Fruit fly (Drosophila melanogaster) whole organism, embryonic: ENCODE data around the gene hdly.

Source experiments
- CG10654 ChIP-seq: fragments of 200-800 bp; sonication (Bioruptor generic); optimal IDR thresholded peaks from 2 replicates; lab custom pipeline; 2016; ENCODE audit warnings: missing biosample characterization, missing genetic modification characterization
- CG11085 ChIP-seq: fragments of 200-800 bp; sonication (Bioruptor generic); IDR thresholded peaks from 2 replicates; pipeline ENCODE4 v1.3.6; 2022; ENCODE audit warnings: missing biosample characterization, missing genetic modification characterization
- CG11456 ChIP-seq: fragments of 200-800 bp; sonication (Bioruptor generic); IDR thresholded peaks from 3 replicates; pipeline ENCODE4 v1.3.6; 2022; ENCODE audit warnings: missing biosample characterization, missing genetic modification characterization
- CG11560 ChIP-seq: fragments of 200-800 bp; sonication (Bioruptor generic); IDR thresholded peaks from 3 replicates; pipeline ENCODE4 v1.3.6; 2022; ENCODE audit warnings: missing biosample characterization, missing genetic modification characterization
- CG14050 ChIP-seq: fragments of 200-800 bp; sonication (Bioruptor generic); IDR thresholded peaks from 3 replicates; pipeline ENCODE4 v1.3.6; 2022; ENCODE audit warnings: missing biosample characterization, missing genetic modification characterization
- CG14965 ChIP-seq: fragments of 200-800 bp; sonication (Bioruptor generic); optimal IDR thresholded peaks from 2 replicates; lab custom pipeline; 2016; ENCODE audit warnings: missing biosample characterization, missing genetic modification characterization, borderline replicate concordance
- CG17912 ChIP-seq: fragments of 200-800 bp; sonication (Bioruptor generic); optimal IDR thresholded peaks from 2 replicates; lab custom pipeline; 2018; ENCODE audit warnings: missing biosample characterization, mild to moderate bottlenecking, missing genetic modification characterization
- CG2712 ChIP-seq: fragments of 200-800 bp; optimal IDR thresholded peaks from 3 replicates; lab custom pipeline; 2019; ENCODE audit warnings: missing biosample characterization, mild to moderate bottlenecking, missing genetic modification characterization, moderate library complexity
- CG2875 ChIP-seq: fragments of 200-800 bp; sonication (Bioruptor generic); optimal IDR thresholded peaks from 2 replicates; lab custom pipeline; 2017; ENCODE audit warnings: missing biosample characterization, mild to moderate bottlenecking, missing genetic modification characterization, missing genetic modification reagents
- CG31441 ChIP-seq: fragments of 200-800 bp; sonication (Bioruptor generic); IDR thresholded peaks from 2 replicates; pipeline ENCODE4 v1.3.6; 2022; ENCODE audit warnings: missing biosample characterization, missing genetic modification characterization
- CG4360 ChIP-seq: fragments of 200-800 bp; sonication (Bioruptor generic); IDR thresholded peaks from 2 replicates; pipeline ENCODE4 v1.3.6; 2022; ENCODE audit warnings: missing biosample characterization, missing genetic modification characterization
- CG6791 ChIP-seq: fragments of 200-800 bp; sonication (Bioruptor generic); IDR thresholded peaks from 3 replicates; pipeline ENCODE4 v1.3.6; 2022; ENCODE audit warnings: missing biosample characterization, missing genetic modification characterization; ENCODE audit not compliant: partially characterized antibody
- CG7271 ChIP-seq: fragments of 200-800 bp; sonication (Bioruptor generic); optimal IDR thresholded peaks from 2 replicates; lab custom pipeline; 2018; ENCODE audit warnings: missing biosample characterization, mild to moderate bottlenecking, missing genetic modification characterization, moderate library complexity
- CG8089 ChIP-seq: fragments of 200-800 bp; sonication (Bioruptor generic); optimal IDR thresholded peaks from 3 replicates; lab custom pipeline; 2016; ENCODE audit warnings: missing biosample characterization, missing genetic modification characterization
- CG8765 ChIP-seq: fragments of 200-800 bp; sonication (Bioruptor generic); IDR thresholded peaks from 2 replicates; pipeline ENCODE4 v1.3.6; 2022; ENCODE audit warnings: missing biosample characterization, missing genetic modification characterization
- CG9797 ChIP-seq: fragments of 200-800 bp; sonication (Bioruptor generic); optimal IDR thresholded peaks from 3 replicates; lab custom pipeline; 2018; ENCODE audit warnings: missing biosample characterization, mild to moderate bottlenecking, missing genetic modification characterization
- CTCF ChIP-seq: fragments of 200-800 bp; sonication (Bioruptor generic); optimal IDR thresholded peaks from 2 replicates; lab custom pipeline; 2017; ENCODE audit warnings: missing biosample characterization, mild to moderate bottlenecking, missing genetic modification characterization, moderate library complexity
- CkIIα-i1 ChIP-seq: fragments of 200-800 bp; sonication (Bioruptor generic); IDR thresholded peaks from 2 replicates; pipeline ENCODE4 v1.3.6; 2022; ENCODE audit warnings: missing biosample characterization, missing genetic modification characterization
- Dek ChIP-seq: fragments of 200-800 bp; sonication (Bioruptor generic); optimal IDR thresholded peaks from 3 replicates; lab custom pipeline; 2019; ENCODE audit warnings: missing biosample characterization, mild to moderate bottlenecking, missing genetic modification characterization, moderate library complexity
- Dfd ChIP-seq, 2 experiments: fragments of >200 bp; optimal IDR thresholded peaks; 2 replicates each; lab custom pipeline; 2017; ENCODE audit warnings: missing biosample characterization in 2 of 2, missing genetic modification characterization in 2 of 2
- ERR ChIP-seq: fragments of 200-800 bp; sonication (Bioruptor generic); optimal IDR thresholded peaks from 2 replicates; lab custom pipeline; 2016; ENCODE audit warnings: missing biosample characterization, missing genetic modification characterization
- Ets65A ChIP-seq: fragments of 200-800 bp; sonication (Bioruptor generic); peaks from one replicate; lab custom pipeline; 2016; ENCODE audit warnings: missing biosample characterization, missing genetic modification characterization
- Ets97D ChIP-seq: fragments of 200-800 bp; sonication (Bioruptor generic); optimal IDR thresholded peaks from 3 replicates; lab custom pipeline; 2016; ENCODE audit warnings: missing biosample characterization, missing genetic modification characterization
- GATAe ChIP-seq: fragments of 200-800 bp; sonication (Bioruptor generic); conservative IDR thresholded peaks from 2 replicates; pipeline ENCODE4 v1.3.6; 2022; ENCODE audit warnings: missing biosample characterization, missing genetic modification characterization
- Gug ChIP-seq: fragments of 200-800 bp; sonication (Bioruptor generic); IDR thresholded peaks from 4 replicates; pipeline ENCODE4 v1.3.6; 2022; ENCODE audit warnings: missing biosample characterization, missing genetic modification characterization
- HLH54F ChIP-seq: fragments of 200-800 bp; sonication (Bioruptor generic); optimal IDR thresholded peaks from 3 replicates; lab custom pipeline; 2016; ENCODE audit warnings: missing biosample characterization, missing genetic modification characterization
- Hey ChIP-seq: fragments of 200-800 bp; sonication (Bioruptor generic); optimal IDR thresholded peaks from 3 replicates; lab custom pipeline; 2018; ENCODE audit warnings: missing biosample characterization, mild to moderate bottlenecking, missing genetic modification characterization
- HmgZ ChIP-seq: fragments of 200-800 bp; sonication (Bioruptor generic); optimal IDR thresholded peaks from 2 replicates; lab custom pipeline; 2018; ENCODE audit warnings: missing biosample characterization, mild to moderate bottlenecking, missing genetic modification characterization
- Hr78 ChIP-seq, 2 experiments: fragments of 200-800 bp in 1 of 2; fragments of >200 bp in 1 of 2; sonication (Bioruptor generic) in 1 of 2; optimal IDR thresholded peaks; 2 replicates each; lab custom pipeline; 2017 to 2019; ENCODE audit warnings: missing biosample characterization in 2 of 2, missing genetic modification characterization in 2 of 2, mild to moderate bottlenecking in 1 of 2, moderate library complexity in 1 of 2
- MBD-R2 ChIP-seq: fragments of 200-800 bp; sonication (Bioruptor generic); IDR thresholded peaks from 2 replicates; pipeline ENCODE4 v1.3.6; 2022; ENCODE audit warnings: missing biosample characterization, missing genetic modification characterization
- Rx ChIP-seq: fragments of 200-800 bp; sonication (Bioruptor generic); IDR thresholded peaks from 2 replicates; pipeline ENCODE4 v1.3.6; 2022; ENCODE audit warnings: missing biosample characterization, missing genetic modification characterization
- Sox100B ChIP-seq: fragments of 200-800 bp; sonication (Bioruptor generic); optimal IDR thresholded peaks from 3 replicates; lab custom pipeline; 2018; ENCODE audit warnings: missing biosample characterization, mild to moderate bottlenecking, missing genetic modification characterization
- Sry-δ ChIP-seq: fragments of 200-800 bp; sonication (Bioruptor generic); optimal IDR thresholded peaks from 2 replicates; lab custom pipeline; 2016; ENCODE audit warnings: missing biosample characterization, missing genetic modification characterization
- Taf1 ChIP-seq: fragments of 200-800 bp; sonication (Bioruptor generic); IDR thresholded peaks from 2 replicates; pipeline ENCODE4 v1.3.6; 2022; ENCODE audit warnings: missing biosample characterization, missing genetic modification characterization
- Tbp ChIP-seq: fragments of >200 bp; optimal IDR thresholded peaks from 2 replicates; lab custom pipeline; 2018; ENCODE audit warnings: missing biosample characterization, missing genetic modification characterization
- bsh ChIP-seq, 2 experiments: fragments of 200-800 bp; sonication (Bioruptor generic); optimal IDR thresholded peaks; 2 replicates each; lab custom pipeline; 2017 to 2018; ENCODE audit warnings: mild to moderate bottlenecking in 2 of 2, missing biosample characterization in 2 of 2, missing genetic modification characterization in 2 of 2, moderate library complexity in 1 of 2
- cas ChIP-seq: fragments of 200-800 bp; sonication (Bioruptor generic); IDR thresholded peaks from 2 replicates; pipeline ENCODE4 v1.3.6; 2022; ENCODE audit warnings: missing biosample characterization, missing genetic modification characterization
- chif ChIP-seq, 2 experiments: fragments of 200-800 bp; sonication (Bioruptor generic); optimal IDR thresholded peaks; 3 replicates each; lab custom pipeline; 2016; ENCODE audit warnings: missing biosample characterization in 2 of 2, missing genetic modification characterization in 2 of 2
- chinmo ChIP-seq: fragments of 200-800 bp; sonication (Bioruptor generic); IDR thresholded peaks from 4 replicates; pipeline ENCODE4 v1.3.6; 2022; ENCODE audit warnings: missing biosample characterization, missing genetic modification characterization; ENCODE audit not compliant: partially characterized antibody
- crc ChIP-seq: fragments of 200-800 bp; sonication (Bioruptor generic); optimal IDR thresholded peaks from 2 replicates; lab custom pipeline; 2016; ENCODE audit warnings: missing biosample characterization, missing genetic modification characterization
- croc ChIP-seq: fragments of 200-800 bp; sonication (Bioruptor generic); conservative IDR thresholded peaks from 3 replicates; pipeline ENCODE4 v1.3.6; 2022; ENCODE audit warnings: missing biosample characterization, missing genetic modification characterization
- kni ChIP-seq: fragments of 200-800 bp; sonication (Bioruptor generic); optimal IDR thresholded peaks from 3 replicates; lab custom pipeline; 2017; ENCODE audit warnings: mild to moderate bottlenecking, missing biosample characterization, missing genetic modification reagents, missing genetic modification characterization
- mld ChIP-seq: fragments of 200-800 bp; sonication (Bioruptor generic); IDR thresholded peaks from 3 replicates; pipeline ENCODE4 v1.3.6; 2022; ENCODE audit warnings: missing biosample characterization, missing genetic modification characterization; ENCODE audit not compliant: partially characterized antibody
- oc ChIP-seq: fragments of 200-800 bp; sonication (Bioruptor generic); optimal IDR thresholded peaks from 2 replicates; lab custom pipeline; 2018; ENCODE audit warnings: missing biosample characterization, mild to moderate bottlenecking, missing genetic modification characterization, moderate library complexity
- row ChIP-seq: fragments of 200-800 bp; sonication (Bioruptor generic); IDR thresholded peaks from 3 replicates; pipeline ENCODE4 v1.3.6; 2022; ENCODE audit warnings: missing biosample characterization, missing genetic modification characterization
- shn ChIP-seq: fragments of 200-800 bp; sonication (Bioruptor generic); optimal IDR thresholded peaks from 3 replicates; lab custom pipeline; 2016; ENCODE audit warnings: missing biosample characterization, missing genetic modification characterization
- ttk ChIP-seq: fragments of 200-800 bp; sonication (Bioruptor generic); IDR thresholded peaks from 2 replicates; pipeline ENCODE4 v2.1.2; 2022; ENCODE audit warnings: missing biosample characterization, missing genetic modification characterization
- yki ChIP-seq: fragments of >200 bp; optimal IDR thresholded peaks from 3 replicates; lab custom pipeline; 2018
- z ChIP-seq: fragments of 200-800 bp; sonication (Bioruptor generic); IDR thresholded peaks from 3 replicates; pipeline ENCODE4 v1.3.6; 2022; ENCODE audit warnings: missing biosample characterization, missing genetic modification characterization
- zfh2 ChIP-seq: fragments of 200-800 bp; sonication (Bioruptor generic); optimal IDR thresholded peaks from 2 replicates; lab custom pipeline; 2016; ENCODE audit warnings: missing biosample characterization, missing genetic modification characterization

hdly gene

dm6 chr3R:20947991-20948407, 33.9 kb downstream of the hdly start (continued):
- TF ChIP-seq Hr78 (GFP tag; optimal IDR thresholded peaks at IDR 0.05; lab: Kevin White, UChicago) = no peak
- peak; percentile 1 for TF ChIP-seq CG2875 (GFP tag; lab: Kevin White, UChicago)
- peak; percentile 24 for TF ChIP-seq CG17912 (GFP tag; lab: Kevin White, UChicago)
- TF ChIP-seq CG2712 (tag; lab: Kevin White, UChicago) = peak; percentile 35
- TF ChIP-seq ttk = no peak
- TF ChIP-seq crc (GFP tag; lab: Kevin White, UChicago) = no peak
- no peak for TF ChIP-seq mld (GFP tag; lab: Robert Waterston, UW)
- no peak for TF ChIP-seq zfh2 (GFP tag; lab: Kevin White, UChicago)

DNA sequence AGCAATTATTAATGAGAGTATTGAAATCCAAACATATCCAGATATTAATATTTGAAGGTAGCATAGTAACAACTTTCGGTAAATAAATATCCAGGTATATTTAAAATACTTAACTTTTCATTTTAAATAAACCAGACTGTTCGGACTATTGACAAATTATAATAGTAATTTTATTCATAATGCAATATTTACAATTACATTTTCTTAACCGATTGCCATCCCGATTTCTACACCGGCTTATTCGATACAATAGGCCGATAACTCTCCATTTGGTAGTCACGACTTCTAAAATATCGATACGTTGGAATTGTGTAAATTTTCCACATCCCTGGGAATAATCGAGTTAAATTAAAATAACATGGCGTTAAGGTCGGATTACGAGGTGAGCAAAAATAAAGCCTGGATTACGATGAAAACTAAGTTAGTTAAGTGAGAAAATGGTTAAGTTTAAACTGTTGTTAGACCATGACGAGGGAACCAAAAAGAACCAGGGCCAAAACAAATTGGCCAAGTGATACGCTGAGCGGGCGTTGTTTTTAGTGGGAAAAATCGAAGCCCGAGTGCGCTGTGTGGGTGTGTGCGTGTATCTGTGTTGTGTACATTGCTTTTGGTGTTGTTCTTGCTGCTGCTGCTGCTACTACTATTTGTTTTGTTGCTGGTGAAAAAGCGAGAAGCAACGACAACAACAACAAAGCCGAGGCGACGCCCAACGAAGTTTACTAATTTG, 34.5 kb downstream of the hdly start, which contains the start of gene Atpalpha:
Gene Atpalpha (plus strand): TSS at position 267 of the 727 bp plus-strand sequence.
- TF ChIP-seq CG31441 (GFP tag; lab: Robert Waterston, UW) = peak; percentile 23; the same call in 1 of the 2 replicates
- peak; percentile 53 for TF ChIP-seq Dek (tag; lab: Kevin White, UChicago)
- no peak for TF ChIP-seq yki (lab: Kevin White, UChicago)
- TF ChIP-seq CG7271 = peak; percentile 70
- no peak for TF ChIP-seq Tbp
- no peak for TF ChIP-seq Rx (GFP tag; lab: Robert Waterston, UW)
- no peak for TF ChIP-seq Dfd (GFP tag; optimal IDR thresholded peaks at IDR 0.05; lab: Kevin White, UChicago)
- no peak for TF ChIP-seq HLH54F (GFP tag; lab: Kevin White, UChicago)
- TF ChIP-seq Ets65A (GFP tag; lab: Kevin White, UChicago) = peak; percentile 26
- no peak for TF ChIP-seq HmgZ (tag; lab: Kevin White, UChicago)
- no peak for TF ChIP-seq CG8765 (GFP tag; lab: Robert Waterston, UW)
- TF ChIP-seq CG14050 (GFP tag; lab: Robert Waterston, UW) = no peak
- TF ChIP-seq kni (GFP tag; lab: Kevin White, UChicago) = peak; percentile 48
- TF ChIP-seq cas (GFP tag; lab: Robert Waterston, UW) = no peak
- no peak for TF ChIP-seq CG14965 (GFP tag; lab: Kevin White, UChicago)
- no peak for TF ChIP-seq CG10654 (GFP tag; lab: Kevin White, UChicago)
- no peak for TF ChIP-seq bsh (GFP tag; optimal IDR thresholded peaks at IDR 0.05; lab: Kevin White, UChicago)
- peak; percentile 40 for TF ChIP-seq oc (tag; lab: Kevin White, UChicago)
- TF ChIP-seq zfh2 (GFP tag; lab: Kevin White, UChicago) = no peak
- no peak for TF ChIP-seq CkIIα-i1 (GFP tag; lab: Robert Waterston, UW)
- TF ChIP-seq CG11456 = no peak
- TF ChIP-seq z (GFP tag; lab: Robert Waterston, UW) = 0 out of 3 replicates have a peak, but pooled peaks have one; percentile 52
- peak; percentile 85 for TF ChIP-seq Sry-δ
- no peak for TF ChIP-seq Hey (tag; lab: Kevin White, UChicago)
- TF ChIP-seq Gug (GFP tag; lab: Robert Waterston, UW) = peak; percentile 1; the same call in 1 of the 4 replicates
- no peak for TF ChIP-seq Taf1 (GFP tag; lab: Robert Waterston, UW)
- TF ChIP-seq CG4360 (GFP tag; lab: Robert Waterston, UW) = peak; percentile 74
- peak; percentile 43 for TF ChIP-seq MBD-R2 (GFP tag; lab: Robert Waterston, UW)
- peak; percentile 46; the same call in 2 of the 3 replicates for TF ChIP-seq row (GFP tag; lab: Robert Waterston, UW)
- TF ChIP-seq Sox100B (GFP tag; lab: Kevin White, UChicago) = no peak
- TF ChIP-seq ERR (GFP tag; lab: Kevin White, UChicago) = no peak
- no peak for TF ChIP-seq croc (GFP tag; lab: Robert Waterston, UW)
- TF ChIP-seq CG11085 = no peak
- peak; percentile 53 for TF ChIP-seq Ets97D (GFP tag; lab: Kevin White, UChicago)
- TF ChIP-seq CG11560 (tag; lab: Robert Waterston, UW) = peak; percentile 99
- peak; percentile 20 for TF ChIP-seq CG9797 (GFP tag; lab: Kevin White, UChicago)
- TF ChIP-seq CG6791 = peak; percentile 98
- no peak for TF ChIP-seq shn (GFP tag; lab: Kevin White, UChicago)
- TF ChIP-seq chif (GFP tag; optimal IDR thresholded peaks at IDR 0.05; lab: Kevin White, UChicago) = no peak
- peak; percentile 96 for TF ChIP-seq chinmo (GFP tag; lab: Robert Waterston, UW)
- TF ChIP-seq GATAe (GFP tag; lab: Robert Waterston, UW) = no peak
- TF ChIP-seq CTCF (GFP tag; lab: Kevin White, UChicago) = no peak
- TF ChIP-seq CG8089 = no peak
